Worm (Caenorhabditis elegans): ENCODE results near the gene rpl-6.
A peak's percentile ranks its signal among the peaks of the same experiment; 100 is the strongest.

rpl-6 gene

ce11 chrIII:7198838-7199237, 9.4 kb upstream of the rpl-6 start, which contains the start of gene pfd-5:
TSS of gene pfd-5 (minus strand) at chrIII:7198884.
- TF ChIP-seq ceh-27 (GFP tag; optimal IDR thresholded peaks at IDR 0.05) (peak; percentile 50), hsf-1 (GFP tag; IDR thresholded peaks at IDR 0.05) (0 out of 2 replicates have a peak, but pooled peaks have one; percentile 46), lin-54 (GFP tag; optimal IDR thresholded peaks at IDR 0.05) (peak; percentile 98), lin-35 (GFP tag; optimal IDR thresholded peaks at IDR 0.05) (peak in 2 of 3 experiments; percentile 32 to 93), ztf-22 (GFP tag; optimal IDR thresholded peaks at IDR 0.05) (no peak), F33H1.4 (GFP tag; IDR thresholded peaks at IDR 0.05) (peak; percentile 63), D2030.7 (GFP tag; IDR thresholded peaks at IDR 0.05) (peak; percentile 39), ets-4 (GFP tag; optimal IDR thresholded peaks at IDR 0.05) (no peak), akir-1 (GFP tag; optimal IDR thresholded peaks at IDR 0.05) (no peak), rcor-1 (GFP tag; IDR thresholded peaks at IDR 0.05) (peak; percentile 60), mcd-1 (GFP tag; IDR thresholded peaks at IDR 0.05) (peak; percentile 55; the same call in 1 of the 2 replicates), madf-6 (GFP tag; IDR thresholded peaks at IDR 0.05) (no peak), F23B12.7 (tag; optimal IDR thresholded peaks at IDR 0.05; ENCODE audit: insufficient read depth) (no peak), snpc-1.3 (tag; optimal IDR thresholded peaks at IDR 0.05; ENCODE audit: insufficient read depth) (no peak), cebp-2 (GFP tag; IDR thresholded peaks at IDR 0.05) (no peak), unc-130 (GFP tag; optimal IDR thresholded peaks at IDR 0.05) (peak; percentile 66), ZK185.1 (tag; optimal IDR thresholded peaks at IDR 0.05; ENCODE audit: poor library complexity, severe bottlenecking) (peak; percentile 55), snpc-4 (GFP tag; optimal IDR thresholded peaks at IDR 0.05) (no peak), snpc-4 (tag; optimal IDR thresholded peaks at IDR 0.05) (peak in 1 of 4 experiments; percentile 20), dpl-1 (GFP tag; optimal IDR thresholded peaks at IDR 0.05) (peak; percentile 70), efl-1 (GFP tag; optimal IDR thresholded peaks at IDR 0.05) (peak; percentile 90), lsy-27 (tag; optimal IDR thresholded peaks at IDR 0.05; ENCODE audit: borderline replicate concordance, insufficient read depth) (no peak), lsl-1 (GFP tag; optimal IDR thresholded peaks at IDR 0.05) (peak; percentile 11), ztf-18 (tag; optimal IDR thresholded peaks at IDR 0.05) (peak; percentile 11), madf-3 (GFP tag; IDR thresholded peaks at IDR 0.05) (no peak)

DNA sequence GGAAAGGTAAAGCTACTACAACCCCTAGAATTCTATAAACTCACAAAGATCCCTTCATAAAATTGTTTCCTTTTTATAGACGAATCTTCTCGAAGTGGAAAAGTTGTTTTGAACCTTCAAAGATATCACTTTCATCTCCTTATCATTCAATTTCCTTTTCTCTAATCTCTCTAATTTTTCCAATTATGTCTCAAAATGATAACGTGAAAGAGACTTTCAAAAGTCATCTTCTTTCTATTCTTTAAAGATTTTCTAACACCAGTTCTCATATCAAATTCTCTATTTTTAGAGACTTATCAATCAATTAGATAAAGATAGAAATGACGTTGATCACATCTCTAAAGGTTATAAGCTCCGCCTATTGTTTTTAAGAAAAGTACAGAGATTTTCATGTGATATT, 8.8 kb upstream of the rpl-6 start:
- TF ChIP-seq tlf-1 (GFP tag; optimal IDR thresholded peaks at IDR 0.05), result no peak
- TF ChIP-seq dox-1 (GFP tag; IDR thresholded peaks at IDR 0.05), result no peak
- TF ChIP-seq egl-44 (GFP tag; IDR thresholded peaks at IDR 0.05), result no peak
- no peak for TF ChIP-seq ceh-27 (GFP tag; optimal IDR thresholded peaks at IDR 0.05)
- TF ChIP-seq ccch-3 (GFP tag; optimal IDR thresholded peaks at IDR 0.05), result no peak
- no peak for TF ChIP-seq F57A8.1 (GFP tag; optimal IDR thresholded peaks at IDR 0.05)
- no peak for TF ChIP-seq lag-1 (GFP tag; IDR thresholded peaks at IDR 0.05)
- TF ChIP-seq ztf-3 (GFP tag; optimal IDR thresholded peaks at IDR 0.05), result no peak
- TF ChIP-seq tbx-9 (tag; optimal IDR thresholded peaks at IDR 0.05; ENCODE audit: borderline replicate concordance), result no peak
- TF ChIP-seq ekl-4 (GFP tag; IDR thresholded peaks at IDR 0.05), result no peak

- TF ChIP-seq F39B2.1 (GFP tag; IDR thresholded peaks at IDR 0.05), result no peak
- TF ChIP-seq snpc-4 (GFP tag; optimal IDR thresholded peaks at IDR 0.05), result no peak
- no peak for TF ChIP-seq snpc-4 (tag; optimal IDR thresholded peaks at IDR 0.05)
- no peak for TF ChIP-seq nhr-80 (tag; optimal IDR thresholded peaks at IDR 0.05)
- no peak for TF ChIP-seq attf-6 (GFP tag; IDR thresholded peaks at IDR 0.05)
- no peak for TF ChIP-seq hlh-26 (GFP tag; conservative IDR thresholded peaks at IDR 0.05)
- no peak for TF ChIP-seq ccch-3 (GFP tag; optimal IDR thresholded peaks at IDR 0.05)
- TF ChIP-seq T26A5.8 (tag; optimal IDR thresholded peaks at IDR 0.05), result no peak
- no peak for TF ChIP-seq somi-1 (GFP tag; optimal IDR thresholded peaks at IDR 0.05)
- no peak for TF ChIP-seq chd-7 (tag; optimal IDR thresholded peaks at IDR 0.05)
- TF ChIP-seq F49E8.2 (tag; optimal IDR thresholded peaks at IDR 0.05; ENCODE audit: insufficient read depth), result no peak
- no peak for TF ChIP-seq Y53F4B.3 (GFP tag; IDR thresholded peaks at IDR 0.05)
- no peak for TF ChIP-seq egl-18 (GFP tag; IDR thresholded peaks at IDR 0.05)
These were observed 6.6 kb upstream of the rpl-6 start, which contains the start of gene dpy-31 for ce11 chrIII:7201378-7202256. TSS of gene dpy-31 (plus strand) at chrIII:7202206.

Data from whole organism, young adult.